Fruit fly (Drosophila melanogaster) S2 (cell line): ENCODE measurements around the gene CG32388.

ENCODE experiments used
- CG8478 ChIP-seq: fragments of >200 bp; optimal IDR thresholded peaks from 2 replicates; lab custom pipeline; 2018
- CTCF ChIP-seq, 2 experiments: fragments of >200 bp; optimal IDR thresholded peaks; 2 replicates each; lab custom pipeline; 2018

dm6 chr3L:6945357-6945756 lies 39.0 kb downstream of the CG32388 start:
- no peak for TF ChIP-seq CG8478 (lab: Kevin White, UChicago)
- no peak for TF ChIP-seq CTCF (optimal IDR thresholded peaks at IDR 0.05; lab: Kevin White, UChicago)
